Fruit fly (Drosophila melanogaster): ENCODE measurements around the gene CG42586.
A peak's percentile ranks its signal among the peaks of the same experiment; 100 is the strongest.

Gene CG42586

DNA sequence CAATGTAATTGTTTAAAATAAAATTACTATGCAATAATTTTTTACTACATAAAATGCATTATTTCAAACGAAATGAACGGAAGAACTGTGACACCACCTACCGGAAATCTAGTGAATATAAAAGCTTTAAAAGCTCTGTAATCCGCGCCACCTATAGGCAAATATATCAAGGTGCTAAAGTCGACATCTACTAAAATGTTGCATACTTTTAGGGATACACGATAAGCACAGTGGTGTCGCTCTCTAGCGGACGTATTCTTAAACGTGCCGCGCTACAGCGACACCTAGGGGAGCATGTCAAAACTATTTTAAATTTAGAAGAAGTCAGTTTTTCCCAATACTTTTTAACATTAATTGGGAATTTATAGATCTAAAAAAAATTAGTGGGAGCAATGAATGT lies 35.4 kb downstream of the CG42586 start (continued):
- TF ChIP-seq Nf-YA (GFP tag; IDR thresholded peaks at IDR 0.05) (peak; percentile 42; the same call in 1 of the 2 replicates), BtbVII (GFP tag; optimal IDR thresholded peaks at IDR 0.05) (peak; percentile 7), ttk (GFP tag; IDR thresholded peaks at IDR 0.05) (peak; percentile 66), CG12219 (GFP tag; optimal IDR thresholded peaks at IDR 0.05) (no peak), dati (GFP tag; IDR thresholded peaks at IDR 0.05) (no peak), fd3F (GFP tag; optimal IDR thresholded peaks at IDR 0.05) (peak; percentile 35), CG6254 (GFP tag; optimal IDR thresholded peaks at IDR 0.05) (no peak), grau (tag; optimal IDR thresholded peaks at IDR 0.05) (peak; percentile 62), CG11398 (GFP tag; optimal IDR thresholded peaks at IDR 0.05) (peak; percentile 7), pita (GFP tag; optimal IDR thresholded peaks at IDR 0.05) (peak; percentile 46), CG13287 (GFP tag; IDR thresholded peaks at IDR 0.05; ENCODE audit: partially characterized antibody) (peak; percentile 7; the same call in 1 of the 2 replicates), CG9437 (GFP tag; optimal IDR thresholded peaks at IDR 0.05) (no peak), CG1024 (GFP tag; IDR thresholded peaks at IDR 0.05) (peak; percentile 64), B-H2 (GFP tag; optimal IDR thresholded peaks at IDR 0.05) (peak; percentile 65), CG10431 (GFP tag; optimal IDR thresholded peaks at IDR 0.05) (no peak), CG1792 (GFP tag; optimal IDR thresholded peaks at IDR 0.05) (peak; percentile 71), fd102C (GFP tag; optimal IDR thresholded peaks at IDR 0.05) (peak; percentile 23), Dref (GFP tag; IDR thresholded peaks at IDR 0.05) (no peak), zfh1 (GFP tag; IDR thresholded peaks at IDR 0.05) (peak; percentile 86), CG7357 (GFP tag; IDR thresholded peaks at IDR 0.05) (peak; percentile 25; the same call in 1 of the 3 replicates), Spps (tag; optimal IDR thresholded peaks at IDR 0.05) (peak; percentile 16), Doc3 (GFP tag; IDR thresholded peaks at IDR 0.05; ENCODE audit: partially characterized antibody) (no peak), CG13296 (GFP tag; optimal IDR thresholded peaks at IDR 0.05) (peak; percentile 11), Ssrp (tag; optimal IDR thresholded peaks at IDR 0.05) (peak; percentile 9), CG11456 (GFP tag; IDR thresholded peaks at IDR 0.05) (peak; percentile 97), Gsc (GFP tag; IDR thresholded peaks at IDR 0.05) (no peak), Rx (GFP tag; IDR thresholded peaks at IDR 0.05) (peak; percentile 65), Dek (tag; optimal IDR thresholded peaks at IDR 0.05) (peak; percentile 16), Pdp1 (GFP tag; optimal IDR thresholded peaks at IDR 0.05) (peak; percentile 72 to 84), Six4 (GFP tag; optimal IDR thresholded peaks at IDR 0.05) (peak; percentile 51), CG9817 (tag; optimal IDR thresholded peaks at IDR 0.05) (peak; percentile 66), fd64A (GFP tag; optimal IDR thresholded peaks at IDR 0.05) (no peak), jigr1 (GFP tag; IDR thresholded peaks at IDR 0.05) (no peak), Ada2b (GFP tag; IDR thresholded peaks at IDR 0.05) (peak; percentile 51; the same call in 1 of the 2 replicates), CG8924 (tag; optimal IDR thresholded peaks at IDR 0.05) (no peak), Poxn (GFP tag; IDR thresholded peaks at IDR 0.05) (no peak), CG4820 (GFP tag; optimal IDR thresholded peaks at IDR 0.05) (peak; percentile 77), PHDP (tag; optimal IDR thresholded peaks at IDR 0.05) (peak; percentile 27), Adf1 (GFP tag; IDR thresholded peaks at IDR 0.05) (no peak), CG3407 (GFP tag; optimal IDR thresholded peaks at IDR 0.05) (no peak), p53 (GFP tag; optimal IDR thresholded peaks at IDR 0.05) (peak; percentile 80), CG3065 (GFP tag; optimal IDR thresholded peaks at IDR 0.05) (peak; percentile 36), cas (GFP tag; IDR thresholded peaks at IDR 0.05) (peak; percentile 49; the same call in 1 of the 2 replicates), kah (GFP tag; optimal IDR thresholded peaks at IDR 0.05) (no peak), wdn (GFP tag; IDR thresholded peaks at IDR 0.05) (peak; percentile 50; the same call in 1 of the 2 replicates), Ravus (GFP tag; IDR thresholded peaks at IDR 0.05) (no peak), CG15073 (GFP tag; optimal IDR thresholded peaks at IDR 0.05) (peak; percentile 21), Aef1 (GFP tag; IDR thresholded peaks at IDR 0.05) (peak; percentile 63; the same call in 2 of the 3 replicates), pfk (GFP tag; optimal IDR thresholded peaks at IDR 0.05) (peak; percentile 39), CG14667 (GFP tag; IDR thresholded peaks at IDR 0.05) (peak; percentile 57), Eip74EF (GFP tag; optimal IDR thresholded peaks at IDR 0.05) (no peak)

Data from whole organism, embryonic.